Worm (Caenorhabditis elegans): Measurements from ENCODE around the gene fbxa-72.

Gene fbxa-72

ce11 chrV:699489-700129, 23.1 kb upstream of the fbxa-72 start, which contains the start of the genes ugt-29 and srx-5:
TSS of gene ugt-29 (minus strand) at chrV:699589.
TSS of gene srx-5 (plus strand) at chrV:700079.
- TF ChIP-seq lin-15B (tag; optimal IDR thresholded peaks at IDR 0.05) (no peak), dmd-6 (GFP tag; IDR thresholded peaks at IDR 0.05) (0 out of 2 replicates have a peak, but pooled peaks have one; percentile 27)

ce11 chrV:699051-699450, 22.5 kb upstream of the fbxa-72 start:
- TF ChIP-seq zip-2 (tag; optimal IDR thresholded peaks at IDR 0.05), result peak; percentile 92
- TF ChIP-seq lsy-2 (tag; optimal IDR thresholded peaks at IDR 0.05), result no peak

- TF ChIP-seq ceh-44 (GFP tag; IDR thresholded peaks at IDR 0.05) (no peak), unc-62 (GFP tag; optimal IDR thresholded peaks at IDR 0.05 in 1 of 2) (peak in 1 of 2 experiments; percentile 57), unc-62 (tag; optimal IDR thresholded peaks at IDR 0.05) (no peak), lin-13 (GFP tag; optimal IDR thresholded peaks at IDR 0.05) (no peak)
Observed at ce11 chrV:695914-696313, 19.4 kb upstream of the fbxa-72 start, which contains the start of gene srj-52. TSS of gene srj-52 (minus strand) at chrV:696014.

ce11 chrV:694625-695024, 18.1 kb upstream of the fbxa-72 start, which contains the start of gene srj-53:
TSS of gene srj-53 (minus strand) at chrV:694725.
- TF ChIP-seq Y5F2A.4 (GFP tag; optimal IDR thresholded peaks at IDR 0.05) (no peak), ceh-20 (GFP tag; IDR thresholded peaks at IDR 0.05) (no peak), dve-1 (tag; optimal IDR thresholded peaks at IDR 0.05; ENCODE audit: insufficient read depth) (no peak), ama-1 (optimal IDR thresholded peaks at IDR 0.05) (no peak), nhr-237 (tag; optimal IDR thresholded peaks at IDR 0.05) (no peak), zag-1 (tag; optimal IDR thresholded peaks at IDR 0.05) (no peak), nhr-25 (tag; optimal IDR thresholded peaks at IDR 0.05; ENCODE audit: borderline replicate concordance, insufficient read depth) (no peak), F37D6.2 (tag; optimal IDR thresholded peaks at IDR 0.05) (no peak), nhr-11 (tag; optimal IDR thresholded peaks at IDR 0.05) (no peak), jun-1 (tag; optimal IDR thresholded peaks at IDR 0.05) (no peak), lsy-2 (tag; optimal IDR thresholded peaks at IDR 0.05) (no peak), ztf-7 (tag; optimal IDR thresholded peaks at IDR 0.05) (no peak), T20F7.1 (GFP tag; optimal IDR thresholded peaks at IDR 0.05) (no peak), rbr-2 (tag; optimal IDR thresholded peaks at IDR 0.05) (no peak), mxl-2 (GFP tag; conservative IDR thresholded peaks at IDR 0.05) (no peak), tag-97 (GFP tag; IDR thresholded peaks at IDR 0.05) (no peak), lin-38 (GFP tag; IDR thresholded peaks at IDR 0.05) (no peak), nhr-102 (tag; optimal IDR thresholded peaks at IDR 0.05) (no peak), aha-1 (tag) (no peak), unc-130 (GFP tag; optimal IDR thresholded peaks at IDR 0.05) (no peak)

ce11 chrV:692720-693422, 16.3 kb upstream of the fbxa-72 start, which contains the start of gene srx-4:
TSS of gene srx-4 (minus strand) at chrV:692770.
- peak in 1 of 2 experiments; percentile 90 for TF ChIP-seq unc-62 (GFP tag; optimal IDR thresholded peaks at IDR 0.05 in 1 of 2)
- no peak for TF ChIP-seq unc-62 (tag; optimal IDR thresholded peaks at IDR 0.05)
- TF ChIP-seq hif-1 (tag; optimal IDR thresholded peaks at IDR 0.05), result no peak

- no peak for TF ChIP-seq dpl-1 (GFP tag; optimal IDR thresholded peaks at IDR 0.05)
- TF ChIP-seq madf-5 (GFP tag; IDR thresholded peaks at IDR 0.05), result 0 out of 4 replicates have a peak, but pooled peaks of 1 of the 2 experiments have one; percentile 24
- peak; percentile 72 for TF ChIP-seq aha-1 (tag)
- TF ChIP-seq php-3 (GFP tag; IDR thresholded peaks at IDR 0.05), result 0 out of 2 replicates have a peak, but pooled peaks have one; percentile 26
- no peak for TF ChIP-seq tra-1 (GFP tag; IDR thresholded peaks at IDR 0.05)
- peak; percentile 87 for TF ChIP-seq set-16 (GFP tag; IDR thresholded peaks at IDR 0.05)
- no peak for TF ChIP-seq F49E8.2 (tag; optimal IDR thresholded peaks at IDR 0.05; ENCODE audit: borderline replicate concordance)
Observed at ce11 chrV:689538-689937, 13.0 kb upstream of the fbxa-72 start.
